Worm (Caenorhabditis elegans) whole organism, L3 larva: Measurements from ENCODE around the gene srt-43.

Experiments used
- R02D3.7 ChIP-seq: fragments of 150-350 bp; optimal IDR thresholded peaks from 2 replicates; lab custom pipeline; 2014; ENCODE audit warnings: missing biosample characterization, missing genetic modification characterization
- ZK546.5 ChIP-seq: sonication (generic microtip); optimal IDR thresholded peaks from 2 replicates; lab custom pipeline; 2017; ENCODE audit warnings: missing biosample characterization, missing genetic modification characterization
- aly-2 ChIP-seq: fragments of 150-350 bp; optimal IDR thresholded peaks from 2 replicates; lab custom pipeline; 2014; ENCODE audit warnings: missing biosample characterization, missing genetic modification characterization
- ama-1 ChIP-seq: fragments of 150-350 bp; optimal IDR thresholded peaks from 2 replicates; lab custom pipeline; 2018
- ceh-16 ChIP-seq: sonication (generic microtip); optimal IDR thresholded peaks from 2 replicates; lab custom pipeline; 2017; ENCODE audit warnings: missing biosample characterization, missing genetic modification characterization
- ceh-28 ChIP-seq: fragments of 150-350 bp; optimal IDR thresholded peaks from 2 replicates; lab custom pipeline; 2014; ENCODE audit warnings: missing biosample characterization, missing genetic modification reagents, missing genetic modification characterization
- ceh-82 ChIP-seq: fragments of 150-350 bp; optimal IDR thresholded peaks from 2 replicates; lab custom pipeline; 2014; ENCODE audit warnings: missing biosample characterization, missing genetic modification characterization
- ceh-9 ChIP-seq: sonication (generic microtip); optimal IDR thresholded peaks from 2 replicates; lab custom pipeline; 2018; ENCODE audit warnings: missing biosample characterization, missing genetic modification characterization
- daf-12 ChIP-seq: fragments of 150-350 bp; optimal IDR thresholded peaks from 2 replicates; lab custom pipeline; 2014; ENCODE audit warnings: missing biosample characterization, missing genetic modification reagents, missing genetic modification characterization
- egl-5 ChIP-seq: fragments of 150-350 bp; optimal IDR thresholded peaks from 2 replicates; lab custom pipeline; 2017; ENCODE audit warnings: missing biosample characterization, missing genetic modification reagents, missing genetic modification characterization, inconsistent platforms
- elt-1 ChIP-seq: fragments of 150-350 bp; optimal IDR thresholded peaks from 2 replicates; lab custom pipeline; 2014; ENCODE audit warnings: missing biosample characterization, missing genetic modification characterization
- elt-2 ChIP-seq: sonication (generic microtip); optimal IDR thresholded peaks from 2 replicates; lab custom pipeline; 2016; ENCODE audit warnings: missing genetic modification reagents, mild to moderate bottlenecking, missing genetic modification characterization, missing compliant biosample characterization
- elt-3 ChIP-seq, 3 experiments: fragments of 150-350 bp in 1 of 3; sonication (generic microtip) in 2 of 3; optimal IDR thresholded peaks; 2 replicates in 2 of 3; 4 replicates in 1 of 3; lab custom pipeline; 2014 to 2017; ENCODE audit warnings: missing biosample characterization in 3 of 3, missing genetic modification characterization in 3 of 3
- fkh-10 ChIP-seq: sonication (generic microtip); optimal IDR thresholded peaks from 2 replicates; lab custom pipeline; 2017; ENCODE audit warnings: missing biosample characterization, missing genetic modification reagents, missing genetic modification characterization
- fos-1 ChIP-seq: fragments of 150-350 bp; optimal IDR thresholded peaks from 2 replicates; lab custom pipeline; 2014; ENCODE audit warnings: missing biosample characterization, missing genetic modification characterization
- hmg-11 ChIP-seq: sonication (generic microtip); optimal IDR thresholded peaks from 2 replicates; lab custom pipeline; 2016; ENCODE audit warnings: missing genetic modification characterization, missing compliant biosample characterization
- jun-1 ChIP-seq: fragments of 150-350 bp; optimal IDR thresholded peaks from 2 replicates; lab custom pipeline; 2014; ENCODE audit warnings: missing biosample characterization, missing genetic modification reagents, missing genetic modification characterization
- lin-39 ChIP-seq: fragments of 150-350 bp; optimal IDR thresholded peaks from 2 replicates; lab custom pipeline; 2018; ENCODE audit warnings: missing biosample characterization, missing genetic modification reagents, missing genetic modification characterization
- mdl-1 ChIP-seq: fragments of 150-350 bp; optimal IDR thresholded peaks from 2 replicates; lab custom pipeline; 2014; ENCODE audit warnings: missing biosample characterization, missing genetic modification characterization
- mml-1 ChIP-seq: fragments of 150-350 bp; sonication (generic microtip); optimal IDR thresholded peaks from 3 replicates; lab custom pipeline; 2014; ENCODE audit warnings: missing biosample characterization, missing genetic modification characterization
- nfya-1 ChIP-seq: sonication (generic microtip); optimal IDR thresholded peaks from 2 replicates; lab custom pipeline; 2017; ENCODE audit warnings: missing genetic modification characterization, mild to moderate bottlenecking, missing compliant biosample characterization, antibody characterized with exemption, moderate library complexity; ENCODE audit not compliant: insufficient read depth
- nhr-11 ChIP-seq: fragments of 150-350 bp; optimal IDR thresholded peaks from 2 replicates; lab custom pipeline; 2014; ENCODE audit warnings: missing biosample characterization, missing genetic modification characterization
- nhr-237 ChIP-seq: fragments of 150-350 bp; optimal IDR thresholded peaks from 2 replicates; lab custom pipeline; 2014; ENCODE audit warnings: missing biosample characterization, missing genetic modification characterization
- nhr-25 ChIP-seq: sonication (generic microtip); optimal IDR thresholded peaks from 2 replicates; lab custom pipeline; 2017; ENCODE audit warnings: missing biosample characterization, missing genetic modification characterization
- nhr-28 ChIP-seq: fragments of 150-350 bp; optimal IDR thresholded peaks from 2 replicates; lab custom pipeline; 2014; ENCODE audit warnings: missing biosample characterization, missing genetic modification characterization
- nhr-43 ChIP-seq: sonication (generic microtip); optimal IDR thresholded peaks from 2 replicates; lab custom pipeline; 2016; ENCODE audit warnings: mild to moderate bottlenecking, missing genetic modification characterization, missing compliant biosample characterization; ENCODE audit not compliant: poor library complexity, severe bottlenecking
- nhr-67 ChIP-seq: fragments of 150-350 bp; optimal IDR thresholded peaks from 2 replicates; lab custom pipeline; 2014; ENCODE audit warnings: missing biosample characterization, missing genetic modification characterization
- pha-4 ChIP-seq: fragments of 150-350 bp; optimal IDR thresholded peaks from 2 replicates; lab custom pipeline; 2014; ENCODE audit warnings: missing biosample characterization, missing genetic modification reagents, missing genetic modification characterization
- pqm-1 ChIP-seq: fragments of 150-350 bp; optimal IDR thresholded peaks from 2 replicates; lab custom pipeline; 2017; ENCODE audit warnings: missing biosample characterization, missing genetic modification characterization, inconsistent platforms
- skn-1 ChIP-seq: fragments of 150-350 bp; optimal IDR thresholded peaks from 2 replicates; lab custom pipeline; 2014; ENCODE audit warnings: missing biosample characterization, missing genetic modification characterization
- snpc-4 ChIP-seq: fragments of 150-350 bp; optimal IDR thresholded peaks from 2 replicates; lab custom pipeline; 2014; ENCODE audit warnings: missing biosample characterization, missing genetic modification characterization
- tbx-2 ChIP-seq: sonication (generic microtip); optimal IDR thresholded peaks from 2 replicates; lab custom pipeline; 2016; ENCODE audit warnings: mild to moderate bottlenecking, missing genetic modification characterization, missing compliant biosample characterization
- unc-39 ChIP-seq: sonication (generic microtip); optimal IDR thresholded peaks from 4 replicates; lab custom pipeline; 2017; ENCODE audit warnings: missing biosample characterization, missing genetic modification characterization
- ztf-4 ChIP-seq: fragments of 150-350 bp; optimal IDR thresholded peaks from 2 replicates; lab custom pipeline; 2014; ENCODE audit warnings: missing biosample characterization, missing genetic modification characterization

The srt-43 gene

DNA sequence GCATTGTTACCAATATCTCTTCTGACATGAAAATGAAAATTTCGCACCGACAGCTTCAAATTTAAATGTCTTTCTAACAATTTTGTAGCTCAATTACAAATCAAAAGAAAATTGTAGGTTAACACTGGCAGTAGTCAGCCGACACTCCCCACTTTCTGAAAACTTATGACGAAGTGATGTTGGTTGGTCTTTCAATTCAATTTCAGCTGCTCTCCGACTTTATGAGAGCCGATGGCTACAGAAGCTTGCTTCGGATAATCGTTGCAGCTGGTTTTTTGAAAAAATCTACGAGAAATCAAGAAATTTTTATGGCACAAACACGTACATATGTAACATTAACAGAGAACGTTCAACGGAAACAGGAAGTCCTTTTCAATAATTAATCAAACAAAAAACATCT lies 15.8 kb downstream of the srt-43 start, which contains the start of gene sre-20:
Gene sre-20, minus strand, starts transcription at position 101 of the 400 bp plus-strand sequence.
- no peak for TF ChIP-seq ztf-4 (tag; lab: Kevin White, UChicago)
- TF ChIP-seq nhr-67 (tag; lab: Kevin White, UChicago) = no peak
- TF ChIP-seq elt-3 (tag; optimal IDR thresholded peaks at IDR 0.05; lab: Kevin White, UChicago) = no peak
- no peak for TF ChIP-seq nfya-1 (tag; lab: Kevin White, UChicago)
- no peak for TF ChIP-seq fos-1 (tag; lab: Kevin White, UChicago)
- TF ChIP-seq aly-2 (tag; lab: Kevin White, UChicago) = no peak
- TF ChIP-seq hmg-11 (tag; lab: Kevin White, UChicago) = no peak
- TF ChIP-seq lin-39 (tag; lab: Kevin White, UChicago) = no peak
- TF ChIP-seq nhr-28 (tag; lab: Kevin White, UChicago) = no peak
- TF ChIP-seq fkh-10 (GFP tag; lab: Kevin White, UChicago) = no peak
- TF ChIP-seq mml-1 = no peak
- no peak for TF ChIP-seq ceh-9 (tag; lab: Kevin White, UChicago)
- TF ChIP-seq ceh-16 (tag; lab: Kevin White, UChicago) = no peak
- TF ChIP-seq ZK546.5 (tag; lab: Kevin White, UChicago) = no peak
- TF ChIP-seq nhr-25 = no peak
- TF ChIP-seq jun-1 (tag; lab: Kevin White, UChicago) = no peak
- TF ChIP-seq ama-1 = no peak
- no peak for TF ChIP-seq snpc-4 (tag; lab: Kevin White, UChicago)
- TF ChIP-seq pha-4 (tag; lab: Kevin White, UChicago) = no peak

DNA sequence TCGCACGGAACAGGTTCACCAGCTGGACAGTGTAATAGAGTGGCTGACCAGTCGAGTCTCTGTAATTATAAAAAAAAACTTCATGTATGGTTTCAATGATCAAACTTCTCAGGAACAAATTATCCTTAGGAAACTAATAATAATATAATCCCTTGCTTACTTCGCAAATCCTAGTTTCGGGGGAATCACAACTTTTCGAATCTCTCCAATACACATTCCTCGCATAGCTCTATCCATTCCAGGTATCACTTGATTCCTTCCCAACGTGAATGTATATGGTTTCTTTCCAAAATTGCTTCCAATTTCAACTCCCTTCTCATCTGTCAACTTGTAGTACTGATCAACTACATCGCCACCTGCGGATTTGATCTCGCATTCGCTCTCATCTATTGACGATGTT lies 17.3 kb downstream of the srt-43 start:
- TF ChIP-seq snpc-4 (tag; lab: Kevin White, UChicago) (no peak), ama-1 (no peak), nhr-11 (tag; lab: Kevin White, UChicago) (no peak), egl-5 (no peak), R02D3.7 (tag; lab: Kevin White, UChicago) (no peak), tbx-2 (tag; lab: Kevin White, UChicago) (no peak), unc-39 (tag; lab: Kevin White, UChicago) (no peak), elt-3 (tag; optimal IDR thresholded peaks at IDR 0.05; lab: Kevin White, UChicago) (no peak), nhr-43 (no peak), pqm-1 (tag; lab: Kevin White, UChicago) (no peak), ceh-82 (no peak)

DNA sequence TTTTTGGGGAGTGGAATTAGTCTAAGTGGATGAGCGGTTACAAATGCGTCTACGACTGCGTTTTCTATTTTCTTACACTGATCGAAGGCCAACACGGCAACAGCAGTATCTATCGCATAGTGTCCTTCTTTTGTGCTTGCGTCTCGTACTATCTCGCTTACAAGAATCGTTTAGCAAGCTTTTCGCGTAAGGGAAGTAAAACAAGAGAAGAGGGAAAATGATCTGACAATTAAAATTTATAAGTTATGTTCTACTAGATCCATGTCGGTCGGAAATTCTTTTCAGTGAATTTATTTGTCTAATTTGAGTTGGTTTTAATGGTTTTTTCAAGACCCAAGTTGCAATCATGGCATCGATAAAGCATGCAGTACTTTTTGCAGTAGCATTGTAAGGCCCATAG lies 18.0 kb downstream of the srt-43 start, which contains the start of gene fkb-4:
Gene fkb-4, minus strand, starts transcription at position 101 of the 400 bp plus-strand sequence.
- TF ChIP-seq nhr-25 (peak; percentile 44), fkh-10 (GFP tag; lab: Kevin White, UChicago) (no peak)

DNA sequence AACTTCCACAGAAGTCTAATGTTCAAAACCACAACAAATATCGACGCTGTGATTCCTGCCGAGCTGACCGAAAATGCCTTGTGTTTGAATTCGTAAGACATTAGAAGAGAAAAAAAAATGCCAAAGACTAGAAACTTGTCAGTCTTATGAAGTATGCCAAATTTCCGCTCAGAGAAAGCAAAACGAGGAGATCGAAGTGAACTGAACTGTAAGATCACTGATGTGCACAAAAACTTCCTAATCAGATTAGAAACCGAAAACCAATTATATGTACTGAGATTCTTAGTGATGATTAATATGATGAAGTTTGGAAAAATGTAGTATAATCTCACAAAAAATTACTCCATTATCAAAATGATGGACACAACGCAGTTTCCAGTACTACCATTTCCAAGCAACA lies 19.4 kb downstream of the srt-43 start, which contains the start of gene srbc-44:
Gene srbc-44, minus strand, starts transcription at position 101 of the 400 bp plus-strand sequence.
- TF ChIP-seq nhr-11 (tag; lab: Kevin White, UChicago) (no peak), ZK546.5 (tag; lab: Kevin White, UChicago) (no peak), nfya-1 (tag; lab: Kevin White, UChicago) (no peak)

DNA sequence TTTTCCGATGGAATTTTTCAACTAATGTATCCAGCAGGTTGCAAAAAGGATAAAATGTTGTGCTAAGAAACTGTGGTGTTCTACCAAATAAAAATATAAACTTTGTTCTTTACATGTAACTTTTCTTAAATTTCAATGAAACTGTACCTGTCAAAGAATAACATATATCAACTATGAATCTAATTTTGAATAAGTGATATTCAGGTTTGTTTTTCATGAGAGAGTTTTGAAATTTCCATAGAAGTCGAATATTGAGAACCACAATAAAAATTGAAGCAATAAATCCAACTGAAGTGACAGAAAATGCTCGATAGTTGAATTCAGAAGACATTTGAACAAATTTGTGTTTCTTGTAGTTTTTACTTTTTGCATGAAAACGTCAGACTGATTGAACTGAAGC lies 21.1 kb downstream of the srt-43 start, which contains the start of gene srbc-43:
Gene srbc-43, minus strand, starts transcription at position 331 of the 400 bp plus-strand sequence.
- TF ChIP-seq ceh-82 = no peak

DNA sequence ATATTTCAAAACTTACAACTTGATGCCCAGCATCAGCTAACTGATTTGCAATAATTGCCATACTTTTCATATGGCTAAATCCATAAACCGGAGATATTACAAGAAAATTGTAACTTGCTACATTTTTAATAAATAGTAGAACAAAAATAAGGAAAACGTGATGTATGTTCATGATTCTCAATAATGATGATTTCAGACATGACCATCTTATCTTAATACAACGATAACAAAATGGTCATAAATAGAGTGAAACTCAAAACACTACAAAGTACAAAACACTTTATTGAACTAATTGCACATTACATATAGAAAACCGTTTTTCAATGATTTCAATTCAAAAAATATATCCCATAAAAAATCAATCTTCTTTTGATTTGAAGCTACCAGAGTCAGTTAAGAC lies 23.7 kb downstream of the srt-43 start, which contains the start of gene ugt-5:
Gene ugt-5, minus strand, starts transcription at position 214 of the 400 bp plus-strand sequence.
- no peak for TF ChIP-seq elt-1
- no peak for TF ChIP-seq ceh-28 (tag; lab: Kevin White, UChicago)
- TF ChIP-seq lin-39 (tag; lab: Kevin White, UChicago) = no peak
- TF ChIP-seq nhr-237 (tag; lab: Kevin White, UChicago) = no peak
- no peak for TF ChIP-seq daf-12 (tag; lab: Kevin White, UChicago)
- no peak for TF ChIP-seq mdl-1
- TF ChIP-seq elt-2 (tag; lab: Kevin White, UChicago) = peak; percentile 52
- peak; percentile 86 for TF ChIP-seq pqm-1 (tag; lab: Kevin White, UChicago)
- peak; percentile 68 for TF ChIP-seq skn-1 (tag; lab: Kevin White, UChicago)
